Fruit fly (Drosophila melanogaster): Measurements from ENCODE around the gene mei-217.

Gene mei-217

DNA sequence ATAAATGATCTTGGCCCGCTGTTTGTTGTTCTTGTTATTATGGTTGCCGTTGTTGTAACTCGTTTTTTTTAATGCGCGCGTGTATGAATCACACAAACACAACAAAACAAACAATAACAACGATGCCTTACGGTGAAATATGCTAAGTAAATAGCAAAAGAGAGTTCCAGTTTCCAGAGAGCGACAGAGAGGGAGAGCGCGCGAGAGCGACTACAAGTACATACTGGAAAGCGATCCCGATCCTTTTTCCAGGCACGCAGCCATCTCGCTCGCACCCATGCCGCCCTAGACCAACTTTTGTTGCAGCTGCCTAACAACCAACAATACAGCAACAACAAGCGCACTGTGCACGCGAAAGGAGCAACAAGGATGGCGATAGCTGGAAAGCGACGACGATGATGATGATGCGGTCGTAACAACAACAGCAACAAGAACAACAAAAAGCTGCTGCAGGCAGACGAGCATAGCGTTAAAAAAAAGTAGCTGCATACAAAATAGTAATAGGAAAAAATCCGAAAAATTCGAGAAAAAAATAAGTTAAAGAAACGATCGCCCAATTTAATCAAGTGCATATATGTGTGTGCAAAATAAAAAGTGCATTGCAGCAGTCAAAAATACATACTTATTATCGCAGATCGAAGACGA lies 17.7 kb upstream of the mei-217 start (continued):
- TF ChIP-seq CG5245 (GFP tag; optimal IDR thresholded peaks at IDR 0.05) (no peak), sens (GFP tag) (peak; percentile 75), CG10979 (tag; optimal IDR thresholded peaks at IDR 0.05) (no peak), CG11696 (GFP tag; IDR thresholded peaks at IDR 0.05) (no peak), CG1832 (GFP tag; optimal IDR thresholded peaks at IDR 0.05) (peak; percentile 78), ac (GFP tag; optimal IDR thresholded peaks at IDR 0.05) (peak; percentile 55), pros (GFP tag; optimal IDR thresholded peaks at IDR 0.05) (no peak), CG11504 (tag; optimal IDR thresholded peaks at IDR 0.05) (no peak), ems (GFP tag; optimal IDR thresholded peaks at IDR 0.05) (no peak), gce (GFP tag; IDR thresholded peaks at IDR 0.05) (no peak), Ada2b (GFP tag; IDR thresholded peaks at IDR 0.05) (no peak), CG10321 (GFP tag; IDR thresholded peaks at IDR 0.05) (0 out of 2 replicates have a peak, but pooled peaks have one; percentile 36), CG8924 (tag; optimal IDR thresholded peaks at IDR 0.05) (peak; percentile 72), CG2199 (GFP tag; IDR thresholded peaks at IDR 0.05) (0 out of 3 replicates have a peak, but pooled peaks have one; percentile 73), stwl (tag; optimal IDR thresholded peaks at IDR 0.05) (no peak), CG12769 (tag; optimal IDR thresholded peaks at IDR 0.05) (no peak), lab (GFP tag; optimal IDR thresholded peaks at IDR 0.05) (no peak), Kr (GFP tag; optimal IDR thresholded peaks at IDR 0.05) (no peak), CG15073 (GFP tag; optimal IDR thresholded peaks at IDR 0.05) (no peak), E2f1 (GFP tag; IDR thresholded peaks at IDR 0.05) (no peak), salm (tag; optimal IDR thresholded peaks at IDR 0.05) (no peak), nmo (GFP tag; optimal IDR thresholded peaks at IDR 0.05) (no peak), CoRest (tag; optimal IDR thresholded peaks at IDR 0.05) (no peak), Drgx (GFP tag; IDR thresholded peaks at IDR 0.05) (no peak), CG3838 (GFP tag; optimal IDR thresholded peaks at IDR 0.05) (peak; percentile 2), Oaz (GFP tag; IDR thresholded peaks at IDR 0.05) (no peak), so (GFP tag; IDR thresholded peaks at IDR 0.05) (peak; percentile 23; the same call in 1 of the 3 replicates), CG8765 (GFP tag; IDR thresholded peaks at IDR 0.05) (no peak), da (GFP tag; optimal IDR thresholded peaks at IDR 0.05) (peak; percentile 25), sug (tag; optimal IDR thresholded peaks at IDR 0.05) (no peak), Mrtf (GFP tag; IDR thresholded peaks at IDR 0.05) (no peak), Atf-2 (GFP tag; optimal IDR thresholded peaks at IDR 0.05) (no peak), CG12104 (GFP tag; optimal IDR thresholded peaks at IDR 0.05) (no peak), Bgb (GFP tag; IDR thresholded peaks at IDR 0.05; ENCODE audit: partially characterized antibody) (no peak)

DNA sequence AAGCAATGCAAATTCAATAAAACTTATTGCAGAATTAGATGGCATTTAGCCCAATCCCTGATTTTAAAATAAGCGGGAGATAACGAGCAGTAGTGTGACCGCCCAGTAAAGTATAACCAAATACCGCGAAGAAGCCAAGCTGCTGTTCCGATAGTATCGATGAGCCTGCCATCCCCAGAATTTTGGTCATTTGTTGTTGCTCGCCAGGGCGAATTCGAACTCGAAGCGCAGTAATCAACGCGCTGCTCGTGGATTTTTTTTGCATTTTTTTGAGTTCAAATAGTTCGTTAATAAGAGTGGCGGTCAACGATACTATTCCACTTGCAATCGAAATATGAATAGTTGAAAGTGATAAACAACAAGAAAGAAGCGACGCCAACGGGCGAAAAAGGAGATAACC lies 17.0 kb upstream of the mei-217 start, which contains the start of gene baz:
baz (plus strand) TSS at position 188 of the 400 bp plus-strand sequence.
- no peak for TF ChIP-seq prd (optimal IDR thresholded peaks at IDR 0.05)
- TF ChIP-seq prd (GFP tag; IDR thresholded peaks at IDR 0.05): 0 out of 3 replicates have a peak, but pooled peaks have one; percentile 13
- no peak for TF ChIP-seq dati (GFP tag; IDR thresholded peaks at IDR 0.05)
- TF ChIP-seq da (GFP tag; optimal IDR thresholded peaks at IDR 0.05): no peak
- no peak for TF ChIP-seq org-1 (GFP tag; optimal IDR thresholded peaks at IDR 0.05)
- peak; percentile 95 for TF ChIP-seq E2f2 (GFP tag; IDR thresholded peaks at IDR 0.05)
- TF ChIP-seq CG3407 (GFP tag; optimal IDR thresholded peaks at IDR 0.05): no peak
- TF ChIP-seq Tbp (GFP tag; optimal IDR thresholded peaks at IDR 0.05): no peak
- no peak for TF ChIP-seq Nf-YC (tag; optimal IDR thresholded peaks at IDR 0.05)
- no peak for TF ChIP-seq CG12769 (tag; optimal IDR thresholded peaks at IDR 0.05)
- TF ChIP-seq danr (GFP tag; IDR thresholded peaks at IDR 0.05): no peak
- no peak for TF ChIP-seq Gug (GFP tag; IDR thresholded peaks at IDR 0.05)
- TF ChIP-seq CG17802 (tag; optimal IDR thresholded peaks at IDR 0.05): no peak
- no peak for TF ChIP-seq Sry-β (GFP tag; optimal IDR thresholded peaks at IDR 0.05)
- no peak for TF ChIP-seq CG17912 (GFP tag; optimal IDR thresholded peaks at IDR 0.05)
- TF ChIP-seq pb (GFP tag; optimal IDR thresholded peaks at IDR 0.05): no peak
- no peak for TF ChIP-seq ssp (GFP tag; IDR thresholded peaks at IDR 0.05)
- no peak for TF ChIP-seq Dfd (GFP tag; optimal IDR thresholded peaks at IDR 0.05)
- TF ChIP-seq Stat92E (GFP tag; optimal IDR thresholded peaks at IDR 0.05): peak in 1 of 3 experiments; percentile 46
- TF ChIP-seq CG7963 (GFP tag; IDR thresholded peaks at IDR 0.05; ENCODE audit: partially characterized antibody): peak; percentile 87
- peak; percentile 94 for TF ChIP-seq Sry-δ (GFP tag; optimal IDR thresholded peaks at IDR 0.05)
